Fruit fly (Drosophila melanogaster): ENCODE data around the gene CG44532.

CG44532 gene

DNA sequence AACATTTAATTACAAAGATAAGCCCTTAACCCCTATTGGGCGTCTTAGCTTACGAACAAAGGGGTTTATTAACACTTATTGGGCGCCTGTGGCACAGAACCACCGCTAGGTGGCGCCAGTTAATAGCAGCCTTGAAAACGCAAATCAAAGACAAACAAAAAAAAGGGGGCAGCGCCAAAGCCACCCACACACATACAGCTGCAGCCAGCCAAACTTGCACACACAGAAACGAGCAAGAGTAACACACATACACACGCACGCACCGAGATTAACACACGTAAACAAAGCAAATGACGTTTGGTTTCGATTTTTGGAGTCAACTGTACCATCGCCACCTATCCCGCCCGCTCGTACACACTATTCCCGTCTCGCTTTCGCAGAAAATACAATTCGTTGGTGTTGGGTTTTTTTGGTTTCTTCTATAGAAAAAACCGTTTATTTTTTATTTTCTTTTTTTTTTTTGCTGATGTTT lies 9.7 kb upstream of the CG44532 start (continued):
- TF ChIP-seq CG17361 (GFP tag; IDR thresholded peaks at IDR 0.05) = 0 out of 3 replicates have a peak, but pooled peaks have one; percentile 18
- no peak for TF ChIP-seq CG12071 (GFP tag; optimal IDR thresholded peaks at IDR 0.05)
- TF ChIP-seq ken (GFP tag; IDR thresholded peaks at IDR 0.05) = no peak
- TF ChIP-seq CG43689 (GFP tag; IDR thresholded peaks at IDR 0.05) = no peak
- TF ChIP-seq stc (GFP tag; IDR thresholded peaks at IDR 0.05) = 0 out of 2 replicates have a peak, but pooled peaks have one; percentile 11
- no peak for TF ChIP-seq sna (GFP tag; IDR thresholded peaks at IDR 0.05; ENCODE audit: partially characterized antibody)
- peak; percentile 1 for TF ChIP-seq CG6765 (GFP tag; optimal IDR thresholded peaks at IDR 0.05)
- peak; percentile 65; the same call in 1 of the 2 replicates for TF ChIP-seq CG32532 (GFP tag; IDR thresholded peaks at IDR 0.05)
- no peak for TF ChIP-seq cato (GFP tag; optimal IDR thresholded peaks at IDR 0.05; ENCODE audit: borderline replicate concordance)
- TF ChIP-seq CG15514 (GFP tag; optimal IDR thresholded peaks at IDR 0.05) = peak; percentile 63
- TF ChIP-seq CG13287 (GFP tag; IDR thresholded peaks at IDR 0.05; ENCODE audit: partially characterized antibody) = peak; percentile 13; the same call in 1 of the 2 replicates
- TF ChIP-seq vnd (GFP tag; IDR thresholded peaks at IDR 0.05; ENCODE audit: partially characterized antibody) = no peak
- TF ChIP-seq abd-A (tag; optimal IDR thresholded peaks at IDR 0.05) = no peak
- TF ChIP-seq Rx (GFP tag; IDR thresholded peaks at IDR 0.05) = no peak
- no peak for TF ChIP-seq CG4328 (GFP tag; optimal IDR thresholded peaks at IDR 0.05)
- TF ChIP-seq Kr (GFP tag; optimal IDR thresholded peaks at IDR 0.05) = no peak
- TF ChIP-seq cas (GFP tag; IDR thresholded peaks at IDR 0.05) = no peak
- TF ChIP-seq danr (GFP tag; IDR thresholded peaks at IDR 0.05) = no peak
- TF ChIP-seq btn (GFP tag; optimal IDR thresholded peaks at IDR 0.05) = no peak
- peak; percentile 17 for TF ChIP-seq Bteb2 (GFP tag; optimal IDR thresholded peaks at IDR 0.05)
- no peak for TF ChIP-seq dmrt11E (tag; optimal IDR thresholded peaks at IDR 0.05)
- TF ChIP-seq CG4854 (GFP tag; optimal IDR thresholded peaks at IDR 0.05) = no peak
- no peak for TF ChIP-seq CG6854 (GFP tag; optimal IDR thresholded peaks at IDR 0.05)
- peak; percentile 38 for TF ChIP-seq CHES-1-like (GFP tag; optimal IDR thresholded peaks at IDR 0.05)
- TF ChIP-seq CG34376 (GFP tag; optimal IDR thresholded peaks at IDR 0.05) = peak; percentile 59
- TF ChIP-seq CG17912 (GFP tag; optimal IDR thresholded peaks at IDR 0.05) = no peak
- TF ChIP-seq hkb (optimal IDR thresholded peaks at IDR 0.05) = no peak
- peak; percentile 54 for TF ChIP-seq hkb (GFP tag; IDR thresholded peaks at IDR 0.05)
- no peak for TF ChIP-seq tio (GFP tag; optimal IDR thresholded peaks at IDR 0.05)
- no peak for TF ChIP-seq h (optimal IDR thresholded peaks at IDR 0.05)
- TF ChIP-seq HLHmδ (GFP tag; optimal IDR thresholded peaks at IDR 0.05) = no peak
- peak; percentile 54 for TF ChIP-seq PHDP (tag; optimal IDR thresholded peaks at IDR 0.05)
- TF ChIP-seq twi (tag; optimal IDR thresholded peaks at IDR 0.05) = no peak
- no peak for TF ChIP-seq CG17568 (GFP tag; optimal IDR thresholded peaks at IDR 0.05)
- peak; percentile 73; the same call in 1 of the 2 replicates for TF ChIP-seq rib (GFP tag; IDR thresholded peaks at IDR 0.05)
- TF ChIP-seq caup (GFP tag; optimal IDR thresholded peaks at IDR 0.05; ENCODE audit: severe bottlenecking) = no peak
- peak; percentile 69; the same call in 1 of the 2 replicates for TF ChIP-seq Dip2 (GFP tag; IDR thresholded peaks at IDR 0.05)
- TF ChIP-seq CG3407 (GFP tag; optimal IDR thresholded peaks at IDR 0.05) = no peak
- TF ChIP-seq Fer1 (GFP tag; optimal IDR thresholded peaks at IDR 0.05) = peak; percentile 55
- peak; percentile 11; the same call in 1 of the 2 replicates for TF ChIP-seq CG11247 (GFP tag; IDR thresholded peaks at IDR 0.05)
- TF ChIP-seq CG13123 (GFP tag; optimal IDR thresholded peaks at IDR 0.05) = peak; percentile 33
- peak in 1 of 2 experiments; percentile 22 for TF ChIP-seq tll (GFP tag; optimal IDR thresholded peaks at IDR 0.05)
- no peak for TF ChIP-seq CG7357 (GFP tag; IDR thresholded peaks at IDR 0.05)
- no peak for TF ChIP-seq cad (GFP tag; optimal IDR thresholded peaks at IDR 0.05)
- peak; percentile 13 for TF ChIP-seq CG18011 (GFP tag; optimal IDR thresholded peaks at IDR 0.05)
- no peak for TF ChIP-seq ems (GFP tag; optimal IDR thresholded peaks at IDR 0.05)
- no peak for TF ChIP-seq CG10274 (GFP tag; optimal IDR thresholded peaks at IDR 0.05)
- no peak for TF ChIP-seq CG9215 (GFP tag; IDR thresholded peaks at IDR 0.05)
- TF ChIP-seq pzg (GFP tag; optimal IDR thresholded peaks at IDR 0.05) = peak; percentile 10
- no peak for TF ChIP-seq disco-r (GFP tag; optimal IDR thresholded peaks at IDR 0.05)
